Worm (Caenorhabditis elegans) whole organism, midembryonic: ENCODE measurements around the gene nlp-67.

Source experiments
- T22C8.4 ChIP-seq: fragments of 200-800 bp; sonication (Bioruptor generic); IDR thresholded peaks from 2 replicates; pipeline ENCODE4 v1.3.6; 2022; ENCODE audit warnings: missing genetic modification characterization, missing compliant biosample characterization
- cog-1 ChIP-seq: sonication (generic microtip); optimal IDR thresholded peaks from 2 replicates; lab custom pipeline; 2016; ENCODE audit warnings: missing genetic modification characterization, missing compliant biosample characterization
- flt-1 ChIP-seq: fragments of 200-800 bp; sonication (Bioruptor generic); IDR thresholded peaks from 2 replicates; pipeline ENCODE4 v1.3.6; 2022; ENCODE audit warnings: missing genetic modification characterization, missing compliant biosample characterization
- klf-2 ChIP-seq: fragments of 200-800 bp; sonication (Bioruptor generic); conservative IDR thresholded peaks from 2 replicates; pipeline ENCODE4 v1.3.6; 2022; ENCODE audit warnings: missing genetic modification reagents, missing genetic modification characterization, missing compliant biosample characterization
- med-1 ChIP-seq: sonication (generic microtip); optimal IDR thresholded peaks from 2 replicates; lab custom pipeline; 2017; ENCODE audit warnings: missing genetic modification characterization, mild to moderate bottlenecking, missing compliant biosample characterization, antibody characterized with exemption, missing genetic modification reagents; ENCODE audit not compliant: insufficient read depth
- ref-1 ChIP-seq: fragments of 200-800 bp; sonication (Bioruptor generic); conservative IDR thresholded peaks from 2 replicates; pipeline ENCODE4 v1.3.6; 2022; ENCODE audit warnings: missing genetic modification reagents, missing genetic modification characterization, missing compliant biosample characterization
- tab-1 ChIP-seq: fragments of 200-800 bp; sonication (Bioruptor generic); IDR thresholded peaks from 2 replicates; pipeline ENCODE4 v1.3.6; 2022; ENCODE audit warnings: missing genetic modification characterization, missing compliant biosample characterization
- ztf-23 ChIP-seq: fragments of 200-800 bp; sonication (Bioruptor generic); IDR thresholded peaks from 2 replicates; pipeline ENCODE4 v1.3.6; 2022; ENCODE audit warnings: missing genetic modification reagents, missing genetic modification characterization, missing compliant biosample characterization
- ztf-29 ChIP-seq: fragments of 200-800 bp; sonication (Bioruptor generic); IDR thresholded peaks from 2 replicates; pipeline ENCODE4 v1.3.6; 2022; ENCODE audit warnings: missing genetic modification reagents, missing genetic modification characterization, missing compliant biosample characterization

nlp-67 gene

ce11 chrX:16184069-16184468 is at the start of gene nlp-67:
TSS of gene nlp-67 (plus strand) at chrX:16184369.
- TF ChIP-seq T22C8.4 (GFP tag; lab: Robert Waterston, UW) (no peak), med-1 (no peak)

ce11 chrX:16140822-16141221 is 43.3 kb upstream of the nlp-67 start:
- no peak for TF ChIP-seq ztf-29 (GFP tag; lab: Robert Waterston, UW)
- no peak for TF ChIP-seq tab-1 (GFP tag; lab: Robert Waterston, UW)
- TF ChIP-seq ztf-23 = no peak
- no peak for TF ChIP-seq klf-2 (GFP tag; lab: Robert Waterston, UW)
- TF ChIP-seq T22C8.4 (GFP tag; lab: Robert Waterston, UW) = no peak
- TF ChIP-seq cog-1 (tag; lab: Kevin White, UChicago) = no peak
- TF ChIP-seq flt-1 (GFP tag; lab: Robert Waterston, UW) = no peak
- no peak for TF ChIP-seq ref-1 (GFP tag; lab: Robert Waterston, UW)
- no peak for TF ChIP-seq med-1

ce11 chrX:16143853-16144252 is 40.3 kb upstream of the nlp-67 start:
- TF ChIP-seq flt-1 (GFP tag; lab: Robert Waterston, UW) (0 out of 2 replicates have a peak, but pooled peaks have one; percentile 40), ref-1 (GFP tag; lab: Robert Waterston, UW) (no peak), cog-1 (tag; lab: Kevin White, UChicago) (no peak), med-1 (no peak), T22C8.4 (GFP tag; lab: Robert Waterston, UW) (peak; percentile 63), ztf-29 (GFP tag; lab: Robert Waterston, UW) (no peak), tab-1 (GFP tag; lab: Robert Waterston, UW) (0 out of 2 replicates have a peak, but pooled peaks have one; percentile 33), klf-2 (GFP tag; lab: Robert Waterston, UW) (no peak)

- TF ChIP-seq ztf-29 (GFP tag; lab: Robert Waterston, UW) (no peak), T22C8.4 (GFP tag; lab: Robert Waterston, UW) (no peak), ztf-23 (0 out of 2 replicates have a peak, but pooled peaks have one; percentile 28)
Observed at ce11 chrX:16144584-16144983, 39.6 kb upstream of the nlp-67 start.

ce11 chrX:16145244-16145643 is 38.9 kb upstream of the nlp-67 start:
- no peak for TF ChIP-seq ztf-23
- 0 out of 2 replicates have a peak, but pooled peaks have one; percentile 35 for TF ChIP-seq flt-1 (GFP tag; lab: Robert Waterston, UW)

ce11 chrX:16146972-16147593 is 37.1 kb upstream of the nlp-67 start, which contains the start of gene F09C8.2:
TSS of gene F09C8.2 (minus strand) at chrX:16147022.
- no peak for TF ChIP-seq ztf-23
- TF ChIP-seq tab-1 (GFP tag; lab: Robert Waterston, UW) = no peak
- TF ChIP-seq cog-1 (tag; lab: Kevin White, UChicago) = no peak
- no peak for TF ChIP-seq klf-2 (GFP tag; lab: Robert Waterston, UW)
- no peak for TF ChIP-seq ref-1 (GFP tag; lab: Robert Waterston, UW)
- TF ChIP-seq T22C8.4 (GFP tag; lab: Robert Waterston, UW) = no peak
- no peak for TF ChIP-seq med-1
- no peak for TF ChIP-seq flt-1 (GFP tag; lab: Robert Waterston, UW)
- TF ChIP-seq ztf-29 (GFP tag; lab: Robert Waterston, UW) = no peak

- TF ChIP-seq flt-1 (GFP tag; lab: Robert Waterston, UW) (peak; percentile 76), tab-1 (GFP tag; lab: Robert Waterston, UW) (peak; percentile 51; the same call in 1 of the 2 replicates), ztf-29 (GFP tag; lab: Robert Waterston, UW) (peak; percentile 5; the same call in 1 of the 2 replicates), ztf-23 (peak; percentile 46; the same call in 1 of the 2 replicates), T22C8.4 (GFP tag; lab: Robert Waterston, UW) (peak; percentile 31; the same call in 1 of the 2 replicates), cog-1 (tag; lab: Kevin White, UChicago) (peak; percentile 98), klf-2 (GFP tag; lab: Robert Waterston, UW) (no peak), ref-1 (GFP tag; lab: Robert Waterston, UW) (no peak), med-1 (no peak)
Observed at ce11 chrX:16147728-16148197, 36.4 kb upstream of the nlp-67 start.

- TF ChIP-seq ref-1 (GFP tag; lab: Robert Waterston, UW) (no peak), T22C8.4 (GFP tag; lab: Robert Waterston, UW) (no peak), flt-1 (GFP tag; lab: Robert Waterston, UW) (0 out of 2 replicates have a peak, but pooled peaks have one; percentile 55), klf-2 (GFP tag; lab: Robert Waterston, UW) (no peak), med-1 (no peak), cog-1 (tag; lab: Kevin White, UChicago) (no peak), ztf-29 (GFP tag; lab: Robert Waterston, UW) (no peak), ztf-23 (0 out of 2 replicates have a peak, but pooled peaks have one; percentile 18), tab-1 (GFP tag; lab: Robert Waterston, UW) (peak; percentile 61; the same call in 1 of the 2 replicates)
Observed at ce11 chrX:16150153-16150552, 34.0 kb upstream of the nlp-67 start.

- TF ChIP-seq ztf-23 = no peak
Observed at ce11 chrX:16151302-16151701, 32.9 kb upstream of the nlp-67 start.

- TF ChIP-seq ztf-29 (GFP tag; lab: Robert Waterston, UW) (no peak), klf-2 (GFP tag; lab: Robert Waterston, UW) (no peak), med-1 (no peak), T22C8.4 (GFP tag; lab: Robert Waterston, UW) (no peak)
Observed at ce11 chrX:16153744-16154143, 30.4 kb upstream of the nlp-67 start.
